Fruit fly (Drosophila melanogaster) whole organism, embryonic: Measurements from ENCODE around the gene Pgant35A.

Source experiments
- Abd-B ChIP-seq: fragments of 200-800 bp; sonication (Bioruptor generic); optimal IDR thresholded peaks from 2 replicates; lab custom pipeline; 2018; ENCODE audit warnings: missing biosample characterization, mild to moderate bottlenecking, missing genetic modification characterization, moderate library complexity
- CG12155 ChIP-seq: fragments of 200-800 bp; sonication (Bioruptor generic); optimal IDR thresholded peaks from 3 replicates; lab custom pipeline; 2016; ENCODE audit warnings: missing biosample characterization, missing genetic modification characterization
- CG12659 ChIP-seq: fragments of 200-800 bp; sonication (Bioruptor generic); optimal IDR thresholded peaks from 3 replicates; lab custom pipeline; 2017; ENCODE audit warnings: mild to moderate bottlenecking, missing biosample characterization, missing genetic modification reagents, missing genetic modification characterization
- CG12769 ChIP-seq: fragments of 200-800 bp; sonication (Bioruptor generic); optimal IDR thresholded peaks from 2 replicates; lab custom pipeline; 2019; ENCODE audit warnings: missing biosample characterization, mild to moderate bottlenecking, missing genetic modification characterization, moderate library complexity
- CG13296 ChIP-seq: fragments of 200-800 bp; sonication (Bioruptor generic); optimal IDR thresholded peaks from 3 replicates; lab custom pipeline; 2018; ENCODE audit warnings: missing biosample characterization, mild to moderate bottlenecking, missing genetic modification characterization
- CG15011 ChIP-seq: fragments of 200-800 bp; sonication (Bioruptor generic); optimal IDR thresholded peaks from 3 replicates; lab custom pipeline; 2018; ENCODE audit warnings: missing biosample characterization, mild to moderate bottlenecking, missing genetic modification characterization
- CG15269 ChIP-seq: fragments of 200-800 bp; sonication (Bioruptor generic); optimal IDR thresholded peaks from 2 replicates; lab custom pipeline; 2018; ENCODE audit warnings: missing biosample characterization, mild to moderate bottlenecking, missing genetic modification characterization, moderate library complexity
- CG15696 ChIP-seq: fragments of 200-800 bp; sonication (Bioruptor generic); optimal IDR thresholded peaks from 2 replicates; lab custom pipeline; 2019; ENCODE audit warnings: missing biosample characterization, mild to moderate bottlenecking, missing genetic modification characterization, moderate library complexity
- CG1647 ChIP-seq: fragments of 200-800 bp; sonication (Bioruptor generic); optimal IDR thresholded peaks from 3 replicates; lab custom pipeline; 2016; ENCODE audit warnings: missing biosample characterization, missing genetic modification characterization
- CG17385 ChIP-seq: fragments of 200-800 bp; sonication (Bioruptor generic); optimal IDR thresholded peaks from 3 replicates; lab custom pipeline; 2018; ENCODE audit warnings: missing biosample characterization, mild to moderate bottlenecking, missing genetic modification characterization
- CG1792 ChIP-seq: fragments of 200-800 bp; sonication (Bioruptor generic); optimal IDR thresholded peaks from 2 replicates; lab custom pipeline; 2016; ENCODE audit warnings: missing biosample characterization, missing genetic modification characterization
- CG18476 ChIP-seq: fragments of 200-800 bp; sonication (Bioruptor generic); optimal IDR thresholded peaks from 2 replicates; lab custom pipeline; 2016; ENCODE audit warnings: missing biosample characterization, mild to moderate bottlenecking, missing genetic modification characterization
- CG2712 ChIP-seq: fragments of 200-800 bp; optimal IDR thresholded peaks from 3 replicates; lab custom pipeline; 2019; ENCODE audit warnings: missing biosample characterization, mild to moderate bottlenecking, missing genetic modification characterization, moderate library complexity
- CG2889 ChIP-seq: fragments of 200-800 bp; sonication (Bioruptor generic); IDR thresholded peaks from 3 replicates; pipeline ENCODE4 v1.3.6; 2022; ENCODE audit warnings: missing biosample characterization, missing genetic modification characterization
- CG33557 ChIP-seq: fragments of 200-800 bp; sonication (Bioruptor generic); optimal IDR thresholded peaks from 2 replicates; lab custom pipeline; 2019; ENCODE audit warnings: missing biosample characterization, mild to moderate bottlenecking, missing genetic modification characterization, moderate library complexity
- CG5953 ChIP-seq: fragments of 200-800 bp; sonication (Bioruptor generic); IDR thresholded peaks from 2 replicates; pipeline ENCODE4 v1.3.6; 2022; ENCODE audit warnings: missing biosample characterization, missing genetic modification characterization
- CG6683 ChIP-seq: fragments of 200-800 bp; sonication (Bioruptor generic); optimal IDR thresholded peaks from 2 replicates; lab custom pipeline; 2017; ENCODE audit warnings: missing biosample characterization, mild to moderate bottlenecking, missing genetic modification characterization, missing genetic modification reagents
- CG7786 ChIP-seq: fragments of 200-800 bp; sonication (Bioruptor generic); optimal IDR thresholded peaks from 2 replicates; lab custom pipeline; 2016; ENCODE audit warnings: missing biosample characterization, missing genetic modification characterization
- CG8388 ChIP-seq: fragments of 200-800 bp; sonication (Bioruptor generic); optimal IDR thresholded peaks from 2 replicates; lab custom pipeline; 2019; ENCODE audit warnings: missing biosample characterization, mild to moderate bottlenecking, missing genetic modification characterization, moderate library complexity
- CG8924 ChIP-seq: fragments of 200-800 bp; optimal IDR thresholded peaks from 3 replicates; lab custom pipeline; 2019; ENCODE audit warnings: missing biosample characterization, mild to moderate bottlenecking, missing genetic modification characterization, moderate library complexity
- CG9609 ChIP-seq: fragments of 200-800 bp; sonication (Bioruptor generic); optimal IDR thresholded peaks from 3 replicates; lab custom pipeline; 2016; ENCODE audit warnings: missing biosample characterization, missing genetic modification characterization
- CG9932 ChIP-seq: fragments of 200-800 bp; sonication (Bioruptor generic); IDR thresholded peaks from 2 replicates; pipeline ENCODE4 v1.3.6; 2022; ENCODE audit warnings: missing biosample characterization, missing genetic modification characterization
- Dek ChIP-seq: fragments of 200-800 bp; sonication (Bioruptor generic); optimal IDR thresholded peaks from 3 replicates; lab custom pipeline; 2019; ENCODE audit warnings: missing biosample characterization, mild to moderate bottlenecking, missing genetic modification characterization, moderate library complexity
- Dip2 ChIP-seq: fragments of 200-800 bp; sonication (Bioruptor generic); IDR thresholded peaks from 2 replicates; pipeline ENCODE4 v1.3.6; 2022; ENCODE audit warnings: missing biosample characterization, missing genetic modification characterization
- Dll ChIP-seq: fragments of 200-800 bp; sonication (Bioruptor generic); IDR thresholded peaks from 4 replicates; pipeline ENCODE4 v1.3.6; 2022; ENCODE audit warnings: missing biosample characterization, missing genetic modification characterization; ENCODE audit not compliant: partially characterized antibody
- Dref ChIP-seq: fragments of 200-800 bp; sonication (Bioruptor generic); IDR thresholded peaks from 2 replicates; pipeline ENCODE4 v1.3.6; 2022; ENCODE audit warnings: missing biosample characterization, missing genetic modification characterization
- Elba2 ChIP-seq: fragments of 200-800 bp; sonication (Bioruptor generic); optimal IDR thresholded peaks from 3 replicates; lab custom pipeline; 2016; ENCODE audit warnings: missing biosample characterization, missing genetic modification characterization
- Hsf ChIP-seq: fragments of 200-800 bp; sonication (Bioruptor generic); optimal IDR thresholded peaks from 3 replicates; lab custom pipeline; 2016; ENCODE audit warnings: missing biosample characterization, missing genetic modification characterization
- Nf-YB ChIP-seq: fragments of 200-800 bp; sonication (Bioruptor generic); optimal IDR thresholded peaks from 3 replicates; lab custom pipeline; 2019; ENCODE audit warnings: missing biosample characterization, mild to moderate bottlenecking, missing genetic modification characterization, moderate library complexity
- Nf-YC ChIP-seq: fragments of 200-800 bp; optimal IDR thresholded peaks from 3 replicates; lab custom pipeline; 2019; ENCODE audit warnings: missing biosample characterization, mild to moderate bottlenecking, missing genetic modification characterization, moderate library complexity
- NfI ChIP-seq: fragments of 200-800 bp; sonication (Bioruptor generic); optimal IDR thresholded peaks from 3 replicates; lab custom pipeline; 2018; ENCODE audit warnings: missing biosample characterization, mild to moderate bottlenecking, missing genetic modification characterization, moderate library complexity
- Oli ChIP-seq: fragments of 200-800 bp; sonication (Bioruptor generic); optimal IDR thresholded peaks from 2 replicates; lab custom pipeline; 2018; ENCODE audit warnings: missing biosample characterization, mild to moderate bottlenecking, missing genetic modification characterization, moderate library complexity
- Sox100B ChIP-seq: fragments of 200-800 bp; sonication (Bioruptor generic); optimal IDR thresholded peaks from 3 replicates; lab custom pipeline; 2018; ENCODE audit warnings: missing biosample characterization, mild to moderate bottlenecking, missing genetic modification characterization
- Sox102F ChIP-seq: fragments of 200-800 bp; sonication (Bioruptor generic); optimal IDR thresholded peaks from 2 replicates; lab custom pipeline; 2018; ENCODE audit warnings: missing biosample characterization, mild to moderate bottlenecking, missing genetic modification characterization, moderate library complexity
- Tbp ChIP-seq: fragments of >200 bp; optimal IDR thresholded peaks from 2 replicates; lab custom pipeline; 2018; ENCODE audit warnings: missing biosample characterization, missing genetic modification characterization
- YL-1 ChIP-seq: fragments of 200-800 bp; sonication (Bioruptor generic); optimal IDR thresholded peaks from 3 replicates; lab custom pipeline; 2017; ENCODE audit warnings: missing biosample characterization, mild to moderate bottlenecking, missing genetic modification characterization
- ase ChIP-seq: fragments of 200-800 bp; sonication (Bioruptor generic); IDR thresholded peaks from 3 replicates; pipeline ENCODE4 v1.3.6; 2022; ENCODE audit warnings: missing biosample characterization, missing genetic modification characterization
- crp ChIP-seq, 2 experiments: fragments of 200-800 bp; sonication (Bioruptor generic); optimal IDR thresholded peaks; 2 replicates in 1 of 2; 3 replicates in 1 of 2; lab custom pipeline; 2017; ENCODE audit warnings: missing biosample characterization in 2 of 2, missing genetic modification characterization in 2 of 2, mild to moderate bottlenecking in 1 of 2, moderate library complexity in 1 of 2
- dmrt99B ChIP-seq: fragments of 200-800 bp; sonication (Bioruptor generic); optimal IDR thresholded peaks from 2 replicates; lab custom pipeline; 2018; ENCODE audit warnings: missing biosample characterization, mild to moderate bottlenecking, missing genetic modification characterization, moderate library complexity
- gcm2 ChIP-seq: fragments of 200-800 bp; sonication (Bioruptor generic); optimal IDR thresholded peaks from 2 replicates; lab custom pipeline; 2016; ENCODE audit warnings: missing biosample characterization, missing genetic modification characterization
- h ChIP-seq: fragments of >200 bp; optimal IDR thresholded peaks from 2 replicates; lab custom pipeline; 2017
- jing ChIP-seq: fragments of 200-800 bp; sonication (Bioruptor generic); optimal IDR thresholded peaks from 2 replicates; lab custom pipeline; 2018; ENCODE audit warnings: missing biosample characterization, mild to moderate bottlenecking, missing genetic modification characterization
- mam ChIP-seq: fragments of 200-800 bp; sonication (Bioruptor generic); optimal IDR thresholded peaks from 3 replicates; lab custom pipeline; 2016; ENCODE audit warnings: missing biosample characterization, missing genetic modification characterization
- org-1 ChIP-seq: fragments of 200-800 bp; sonication (Bioruptor generic); optimal IDR thresholded peaks from 2 replicates; lab custom pipeline; 2017; ENCODE audit warnings: missing biosample characterization, missing genetic modification characterization
- p53 ChIP-seq: fragments of 200-800 bp; sonication (Bioruptor generic); optimal IDR thresholded peaks from 2 replicates; lab custom pipeline; 2016; ENCODE audit warnings: missing biosample characterization, missing genetic modification characterization
- pho ChIP-seq: fragments of 200-800 bp; sonication (Bioruptor generic); optimal IDR thresholded peaks from 2 replicates; lab custom pipeline; 2016; ENCODE audit warnings: missing biosample characterization, missing genetic modification characterization
- slbo ChIP-seq: fragments of 200-800 bp; sonication (Bioruptor generic); IDR thresholded peaks from 2 replicates; pipeline ENCODE4 v1.3.6; 2022; ENCODE audit warnings: missing biosample characterization, missing genetic modification characterization
- sob ChIP-seq: fragments of 200-800 bp; sonication (Bioruptor generic); IDR thresholded peaks from 2 replicates; pipeline ENCODE4 v1.3.6; 2022; ENCODE audit warnings: missing biosample characterization, missing genetic modification characterization
- wek ChIP-seq: fragments of 200-800 bp; sonication (Bioruptor generic); optimal IDR thresholded peaks from 3 replicates; lab custom pipeline; 2018; ENCODE audit warnings: missing biosample characterization, mild to moderate bottlenecking, missing genetic modification characterization, moderate library complexity
- zen ChIP-seq: fragments of 200-800 bp; sonication (Bioruptor generic); optimal IDR thresholded peaks from 3 replicates; lab custom pipeline; 2018; ENCODE audit warnings: missing biosample characterization, mild to moderate bottlenecking, missing genetic modification characterization, moderate library complexity

The Pgant35A gene

dm6 chr2L:14358780-14359462 lies at the start of gene Pgant35A (continued):
- TF ChIP-seq sob, result 0 out of 2 replicates have a peak, but pooled peaks have one; percentile 25
- peak; percentile 37 for TF ChIP-seq slbo (GFP tag; lab: Robert Waterston, UW)
- peak; percentile 40 for TF ChIP-seq CG8924 (tag; lab: Kevin White, UChicago)
- peak; percentile 22 for TF ChIP-seq Oli (tag; lab: Kevin White, UChicago)
- TF ChIP-seq Dek (tag; lab: Kevin White, UChicago), result peak; percentile 31
- peak; percentile 36 for TF ChIP-seq CG13296 (GFP tag; lab: Kevin White, UChicago)
- peak; percentile 43 for TF ChIP-seq Hsf
- peak; percentile 47 for TF ChIP-seq CG17385
- TF ChIP-seq CG2889 (GFP tag; lab: Robert Waterston, UW), result no peak
- TF ChIP-seq Sox100B (GFP tag; lab: Kevin White, UChicago), result peak; percentile 41
- peak; percentile 46 for TF ChIP-seq Sox102F (GFP tag; lab: Kevin White, UChicago)
- TF ChIP-seq Dip2, result no peak
- peak; percentile 1 for TF ChIP-seq zen (tag; lab: Kevin White, UChicago)
- no peak for TF ChIP-seq gcm2 (GFP tag; lab: Kevin White, UChicago)
- TF ChIP-seq Nf-YC (tag; lab: Kevin White, UChicago), result peak; percentile 55
- TF ChIP-seq ase (GFP tag; lab: Robert Waterston, UW), result no peak
- TF ChIP-seq Dref (GFP tag; lab: Robert Waterston, UW), result no peak
- peak; percentile 49 for TF ChIP-seq pho
- peak; percentile 26 for TF ChIP-seq NfI
- TF ChIP-seq CG12769 (tag; lab: Kevin White, UChicago), result peak; percentile 24
- TF ChIP-seq CG9609 (GFP tag; lab: Kevin White, UChicago), result peak; percentile 52
- peak; percentile 22 for TF ChIP-seq CG15696 (tag; lab: Kevin White, UChicago)
- TF ChIP-seq mam (GFP tag; lab: Kevin White, UChicago), result peak; percentile 33
- TF ChIP-seq CG7786, result peak; percentile 50
- TF ChIP-seq Nf-YB, result peak; percentile 41
- TF ChIP-seq p53 (GFP tag; lab: Kevin White, UChicago), result no peak
- no peak for TF ChIP-seq CG1792
- peak; percentile 89 for TF ChIP-seq wek (GFP tag; lab: Kevin White, UChicago)
- no peak for TF ChIP-seq CG1647 (GFP tag; lab: Kevin White, UChicago)
- TF ChIP-seq CG33557, result no peak
- no peak for TF ChIP-seq Elba2
- no peak for TF ChIP-seq CG5953 (GFP tag; lab: Robert Waterston, UW)
- TF ChIP-seq h, result no peak
- no peak for TF ChIP-seq jing (GFP tag; lab: Kevin White, UChicago)
- peak; percentile 32 for TF ChIP-seq dmrt99B
- TF ChIP-seq YL-1 (GFP tag; lab: Kevin White, UChicago), result peak; percentile 39
- TF ChIP-seq CG12155 (GFP tag; lab: Kevin White, UChicago), result peak; percentile 37
- TF ChIP-seq CG9932 (GFP tag; lab: Robert Waterston, UW), result peak; percentile 49
- no peak for TF ChIP-seq org-1 (GFP tag; lab: Kevin White, UChicago)
- peak; percentile 45 to 89 for TF ChIP-seq crp (GFP tag; optimal IDR thresholded peaks at IDR 0.05; lab: Kevin White, UChicago)
- peak; percentile 67 for TF ChIP-seq CG2712 (tag; lab: Kevin White, UChicago)
- peak; percentile 51 for TF ChIP-seq CG15269 (tag; lab: Kevin White, UChicago)
- no peak for TF ChIP-seq CG6683 (GFP tag; lab: Kevin White, UChicago)
- 0 out of 4 replicates have a peak, but pooled peaks have one; percentile 20 for TF ChIP-seq Dll (GFP tag; lab: Robert Waterston, UW)
- TF ChIP-seq CG18476 (GFP tag; lab: Kevin White, UChicago), result no peak
- no peak for TF ChIP-seq Tbp (GFP tag; lab: Kevin White, UChicago)
- TF ChIP-seq CG8388 (GFP tag; lab: Kevin White, UChicago), result peak; percentile 28
- TF ChIP-seq CG12659 (GFP tag; lab: Kevin White, UChicago), result peak; percentile 55
- TF ChIP-seq Abd-B (GFP tag; lab: Kevin White, UChicago), result peak; percentile 29
- no peak for TF ChIP-seq CG15011
